Worm (Caenorhabditis elegans) whole organism, L4 larva: Measurements from ENCODE around the gene srxa-15.

Experiments
- F10B5.3 ChIP-seq: sonication (generic microtip); optimal IDR thresholded peaks from 2 replicates; lab custom pipeline; 2016; ENCODE audit warnings: mild to moderate bottlenecking, missing genetic modification characterization, missing compliant biosample characterization
- F49E8.2 ChIP-seq: sonication (generic microtip); optimal IDR thresholded peaks from 2 replicates; lab custom pipeline; 2016; ENCODE audit warnings: missing compliant biosample characterization, mild to moderate bottlenecking, missing genetic modification characterization, borderline replicate concordance
- Y5F2A.4 ChIP-seq: fragments of 200-800 bp; sonication (Bioruptor generic); optimal IDR thresholded peaks from 2 replicates; lab custom pipeline; 2018; ENCODE audit warnings: mild to moderate bottlenecking, missing genetic modification characterization, missing compliant biosample characterization
- aly-2 ChIP-seq: sonication (generic microtip); optimal IDR thresholded peaks from 2 replicates; lab custom pipeline; 2018; ENCODE audit warnings: missing biosample characterization, missing genetic modification characterization
- ama-1 ChIP-seq: fragments of 150-350 bp; optimal IDR thresholded peaks from 2 replicates; lab custom pipeline; 2014; ENCODE audit warnings: inconsistent platforms, mixed read lengths
- ceh-32 ChIP-seq: sonication (generic microtip); optimal IDR thresholded peaks from 2 replicates; lab custom pipeline; 2016; ENCODE audit warnings: mild to moderate bottlenecking, missing genetic modification characterization, missing compliant biosample characterization; ENCODE audit not compliant: poor library complexity
- ceh-62 ChIP-seq: sonication (generic microtip); optimal IDR thresholded peaks from 2 replicates; lab custom pipeline; 2017; ENCODE audit warnings: missing biosample characterization, missing genetic modification characterization
- ceh-82 ChIP-seq: sonication (generic microtip); optimal IDR thresholded peaks from 2 replicates; lab custom pipeline; 2017; ENCODE audit warnings: missing biosample characterization, missing genetic modification characterization
- cey-2 ChIP-seq: sonication (generic microtip); optimal IDR thresholded peaks from 3 replicates; lab custom pipeline; 2017; ENCODE audit warnings: missing genetic modification characterization, mild to moderate bottlenecking, missing compliant biosample characterization, antibody characterized with exemption, borderline replicate concordance; ENCODE audit not compliant: insufficient read depth
- daf-12 ChIP-seq: fragments of 150-350 bp; optimal IDR thresholded peaks from 2 replicates; lab custom pipeline; 2014; ENCODE audit warnings: missing biosample characterization, missing genetic modification reagents, missing genetic modification characterization
- daf-16 ChIP-seq, 3 experiments: sonication (generic microtip); optimal IDR thresholded peaks; 2 replicates each; lab custom pipeline; 2016 to 2017; ENCODE audit warnings: missing genetic modification characterization in 3 of 3, missing genetic modification reagents in 3 of 3, mild to moderate bottlenecking in 2 of 3, missing compliant biosample characterization in 2 of 3, missing biosample characterization in 1 of 3, moderate library complexity in 1 of 3
- egl-27 ChIP-seq: sonication (generic microtip); optimal IDR thresholded peaks from 3 replicates; lab custom pipeline; 2017; ENCODE audit warnings: missing biosample characterization, missing genetic modification reagents, missing genetic modification characterization
- egl-43 ChIP-seq: fragments of 200-800 bp; sonication (Bioruptor generic); IDR thresholded peaks from 2 replicates; pipeline ENCODE4 v1.3.6; 2022; ENCODE audit warnings: missing genetic modification reagents, missing genetic modification characterization, missing compliant biosample characterization
- fkh-10 ChIP-seq: fragments of 150-350 bp; optimal IDR thresholded peaks from 2 replicates; lab custom pipeline; 2014; ENCODE audit warnings: missing biosample characterization, missing genetic modification reagents, missing genetic modification characterization
- hlh-11 ChIP-seq: fragments of 200-800 bp; sonication (Bioruptor generic); optimal IDR thresholded peaks from 2 replicates; lab custom pipeline; 2018; ENCODE audit warnings: mild to moderate bottlenecking, missing genetic modification characterization, missing compliant biosample characterization
- hlh-30 ChIP-seq: sonication (generic microtip); optimal IDR thresholded peaks from 2 replicates; lab custom pipeline; 2017; ENCODE audit warnings: antibody characterized with exemption, mild to moderate bottlenecking, missing genetic modification characterization, missing compliant biosample characterization; ENCODE audit not compliant: insufficient read depth
- hmg-1.1 ChIP-seq: fragments of 200-800 bp; sonication (Bioruptor generic); IDR thresholded peaks from 2 replicates; pipeline ENCODE4 v1.3.6; 2022; ENCODE audit warnings: missing genetic modification reagents, missing genetic modification characterization, missing compliant biosample characterization
- jun-1 ChIP-seq: fragments of 150-350 bp; optimal IDR thresholded peaks from 2 replicates; lab custom pipeline; 2014; ENCODE audit warnings: missing biosample characterization, missing genetic modification reagents, missing genetic modification characterization
- lin-29 ChIP-seq: fragments of 200-800 bp; sonication (Bioruptor generic); IDR thresholded peaks from 2 replicates; pipeline ENCODE4 v1.3.6; 2022; ENCODE audit warnings: missing genetic modification reagents, missing genetic modification characterization, missing compliant biosample characterization
- lin-39 ChIP-seq: fragments of 150-350 bp; optimal IDR thresholded peaks from 2 replicates; lab custom pipeline; 2014; ENCODE audit warnings: missing biosample characterization, missing genetic modification reagents, missing genetic modification characterization
- mxl-2 ChIP-seq: fragments of 200-800 bp; sonication (Bioruptor generic); conservative IDR thresholded peaks from 2 replicates; pipeline ENCODE4 v1.3.6; 2022; ENCODE audit warnings: missing genetic modification reagents, missing genetic modification characterization, missing compliant biosample characterization
- mxl-3 ChIP-seq: fragments of 200-800 bp; sonication (Bioruptor generic); optimal IDR thresholded peaks from 2 replicates; lab custom pipeline; 2018; ENCODE audit warnings: mild to moderate bottlenecking, missing genetic modification characterization, missing compliant biosample characterization
- nhr-11 ChIP-seq: fragments of 150-350 bp; optimal IDR thresholded peaks from 2 replicates; lab custom pipeline; 2014; ENCODE audit warnings: missing biosample characterization, missing genetic modification characterization
- nhr-28 ChIP-seq: fragments of 150-350 bp; optimal IDR thresholded peaks from 2 replicates; lab custom pipeline; 2014; ENCODE audit warnings: missing biosample characterization, missing genetic modification characterization
- pqm-1 ChIP-seq: sonication (generic microtip); optimal IDR thresholded peaks from 2 replicates; lab custom pipeline; 2017; ENCODE audit warnings: missing biosample characterization, missing genetic modification characterization
- snpc-1.2 ChIP-seq: fragments of 200-800 bp; sonication (Bioruptor generic); IDR thresholded peaks from 2 replicates; pipeline ENCODE4 v1.3.6; 2022; ENCODE audit warnings: missing genetic modification reagents, missing genetic modification characterization, missing compliant biosample characterization
- spr-3 ChIP-seq: fragments of 200-800 bp; sonication (Bioruptor generic); optimal IDR thresholded peaks from 2 replicates; lab custom pipeline; 2018; ENCODE audit warnings: mild to moderate bottlenecking, missing genetic modification characterization, missing compliant biosample characterization
- unc-39 ChIP-seq: sonication (generic microtip); optimal IDR thresholded peaks from 2 replicates; lab custom pipeline; 2017; ENCODE audit warnings: missing biosample characterization, missing genetic modification characterization
- unc-62 ChIP-seq, 3 experiments: fragments of 150-350 bp in 1 of 3; sonication (generic microtip); optimal IDR thresholded peaks in 2 of 3; peaks in 1 of 3; 1 replicate in 1 of 3; 2 replicates in 2 of 3; lab custom pipeline; 2014 to 2017; ENCODE audit warnings: missing biosample characterization in 3 of 3, missing genetic modification characterization in 3 of 3, missing genetic modification reagents in 3 of 3, missing genotype in 1 of 3
- vab-7 ChIP-seq: fragments of 200-800 bp; sonication (Bioruptor generic); IDR thresholded peaks from 2 replicates; pipeline ENCODE4 v1.3.6; 2022; ENCODE audit warnings: missing genetic modification reagents, missing genetic modification characterization, missing compliant biosample characterization
- zag-1 ChIP-seq: fragments of 150-350 bp; optimal IDR thresholded peaks from 2 replicates; lab custom pipeline; 2014; ENCODE audit warnings: missing biosample characterization, missing genetic modification characterization
- ztf-7 ChIP-seq: fragments of 150-350 bp; optimal IDR thresholded peaks from 2 replicates; lab custom pipeline; 2014; ENCODE audit warnings: missing biosample characterization, missing genetic modification characterization

Gene srxa-15

DNA sequence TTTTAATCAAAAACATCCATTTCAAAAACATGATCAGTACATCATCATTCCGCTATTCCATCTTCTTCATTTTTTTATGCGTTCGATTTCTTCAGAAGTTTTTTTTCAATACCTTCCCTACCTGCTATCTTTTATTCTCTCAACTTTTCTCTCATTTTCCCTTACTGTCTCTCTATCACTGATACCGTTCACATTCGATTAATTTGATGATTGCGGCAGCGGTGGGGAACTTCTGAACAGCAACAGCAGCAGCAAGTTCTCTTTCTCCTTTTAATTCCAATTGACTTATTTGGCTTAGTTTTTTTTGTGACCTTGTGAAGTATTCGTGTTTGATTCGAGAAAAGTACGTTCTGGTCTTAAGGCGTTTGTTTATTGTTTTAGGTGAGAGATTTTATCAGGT is 6.9 kb downstream of the srxa-15 start:
- no peak for TF ChIP-seq aly-2 (tag; lab: Kevin White, UChicago)
- peak; percentile 68 for TF ChIP-seq nhr-28 (tag; lab: Kevin White, UChicago)
- peak; percentile 22; the same call in 1 of the 2 replicates for TF ChIP-seq hmg-1.1 (GFP tag; lab: Robert Waterston, UW)
- TF ChIP-seq cey-2 (tag; lab: Kevin White, UChicago) = peak; percentile 32
- TF ChIP-seq hlh-11 = peak; percentile 31
- peak; percentile 7 for TF ChIP-seq mxl-3
- no peak for TF ChIP-seq Y5F2A.4 (GFP tag; lab: Kevin White, UChicago)
- TF ChIP-seq hlh-30 (tag; lab: Kevin White, UChicago) = peak; percentile 19
- TF ChIP-seq, all 104 proteins: peak for 6

DNA sequence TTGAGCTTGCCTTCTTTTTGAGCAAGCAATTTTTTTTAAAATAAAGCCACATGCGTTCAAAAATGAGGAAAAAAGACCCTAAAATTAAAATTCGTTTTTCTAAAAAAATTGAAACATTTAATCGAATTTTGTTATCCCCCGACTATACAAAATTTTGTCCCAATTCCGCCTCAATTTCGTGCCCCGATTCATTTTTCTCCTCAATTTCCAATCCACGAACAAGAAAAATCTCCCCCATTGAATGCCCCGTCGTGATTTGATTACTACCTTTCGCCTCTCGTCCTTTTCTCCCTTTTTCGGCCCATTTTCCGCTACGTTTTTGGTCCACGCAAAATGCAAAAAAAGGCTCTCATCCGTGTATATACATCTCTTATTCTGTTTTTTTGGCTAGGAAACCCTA is 9.9 kb downstream of the srxa-15 start:
- TF ChIP-seq F10B5.3 = no peak
- peak; percentile 14 for TF ChIP-seq fkh-10 (GFP tag; lab: Kevin White, UChicago)
- no peak for TF ChIP-seq ztf-7 (tag; lab: Kevin White, UChicago)

DNA sequence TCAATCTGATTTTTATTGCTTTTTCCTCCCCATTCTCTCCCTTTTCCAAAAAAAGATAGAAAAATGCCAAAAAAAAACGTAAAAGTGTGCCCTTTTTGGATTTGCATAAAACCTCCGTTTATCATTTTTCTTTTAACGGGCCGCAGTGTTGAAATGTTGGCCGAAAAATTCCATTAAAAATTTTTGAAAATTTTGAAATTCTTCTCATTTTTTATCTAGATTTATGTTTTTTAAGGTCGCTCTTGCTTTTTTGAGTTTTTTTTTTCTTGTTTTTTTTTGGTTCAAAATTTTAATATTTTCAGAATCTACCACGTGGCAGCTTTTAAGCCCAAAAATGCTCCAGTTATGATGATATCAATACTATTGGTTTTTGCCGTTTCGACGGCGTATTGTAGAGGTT is 12.4 kb downstream of the srxa-15 start, which contains the start of gene mnr-1:
mnr-1 (plus strand) TSS at position 301 of the 400 bp plus-strand sequence.
- TF ChIP-seq zag-1 (tag; lab: Kevin White, UChicago) (no peak), ama-1 (lab: Kevin White, UChicago) (no peak)

DNA sequence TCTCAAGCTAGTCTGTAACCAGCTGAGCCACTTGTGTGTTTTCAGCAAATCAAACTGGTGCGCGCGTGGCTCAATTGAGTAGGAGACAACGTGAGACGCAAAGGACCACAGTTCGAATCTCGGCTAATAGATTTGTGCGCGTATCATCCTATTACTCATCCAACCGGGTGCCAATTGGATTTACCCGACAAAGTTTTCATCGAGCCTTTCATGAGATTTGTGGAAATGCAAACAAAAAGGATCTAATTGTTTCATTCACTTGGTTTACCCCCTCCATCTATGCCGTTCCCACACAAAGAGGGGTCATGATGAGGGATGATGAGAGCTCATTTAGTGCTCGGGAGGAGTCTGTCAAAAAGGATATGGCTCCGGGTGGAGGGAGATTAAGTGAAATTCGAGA is 13.2 kb downstream of the srxa-15 start:
- TF ChIP-seq ceh-32 (tag; lab: Kevin White, UChicago) = no peak
- TF ChIP-seq lin-29 (GFP tag; lab: Robert Waterston, UW) = no peak
- TF ChIP-seq ceh-62 (tag; lab: Kevin White, UChicago) = no peak
- no peak for TF ChIP-seq zag-1 (tag; lab: Kevin White, UChicago)
- no peak for TF ChIP-seq pqm-1 (tag; lab: Kevin White, UChicago)
- no peak for TF ChIP-seq snpc-1.2
- no peak for TF ChIP-seq unc-62 (GFP tag; optimal IDR thresholded peaks at IDR 0.05 in 1 of 2; lab: Kevin White, UChicago)
- no peak for TF ChIP-seq unc-62 (tag; optimal IDR thresholded peaks at IDR 0.05; lab: Kevin White, UChicago)
- TF ChIP-seq F49E8.2 = no peak
- no peak for TF ChIP-seq vab-7 (GFP tag; lab: Robert Waterston, UW)
- no peak for TF ChIP-seq spr-3 (GFP tag; lab: Kevin White, UChicago)
- no peak for TF ChIP-seq jun-1 (tag; lab: Kevin White, UChicago)
- TF ChIP-seq mxl-2 = no peak
- TF ChIP-seq egl-27 (tag; lab: Kevin White, UChicago) = no peak
- TF ChIP-seq unc-39 (tag; lab: Kevin White, UChicago) = no peak
- TF ChIP-seq ceh-82 (tag; lab: Kevin White, UChicago) = no peak
- no peak for TF ChIP-seq egl-43 (GFP tag; lab: Robert Waterston, UW)
- no peak for TF ChIP-seq daf-12 (tag; lab: Kevin White, UChicago)
- no peak for TF ChIP-seq nhr-11
- TF ChIP-seq hlh-11 = no peak
- no peak for TF ChIP-seq lin-39 (tag; lab: Kevin White, UChicago)
- TF ChIP-seq, all 104 proteins: peak for 0

DNA sequence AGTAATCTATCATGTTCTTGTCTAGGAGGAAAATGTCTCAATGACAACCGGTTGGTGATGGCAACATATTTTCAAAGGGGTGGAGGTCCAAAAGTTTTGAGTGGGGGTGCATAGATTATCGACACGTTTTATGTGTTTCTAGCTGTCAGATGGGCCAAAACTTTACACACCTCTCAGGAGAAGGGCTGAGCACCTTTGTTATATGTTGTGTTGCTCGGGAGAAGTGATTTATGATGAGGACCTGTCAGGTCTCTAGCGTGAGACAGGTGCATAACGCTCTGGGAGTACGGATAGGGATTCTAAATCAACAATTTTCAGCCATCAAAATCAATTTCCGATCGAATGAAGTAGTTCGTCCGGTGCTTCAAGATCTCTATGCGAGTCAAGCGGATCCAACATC is 14.6 kb downstream of the srxa-15 start:
- TF ChIP-seq daf-16 (GFP tag; optimal IDR thresholded peaks at IDR 0.05; lab: Kevin White, UChicago) (no peak), daf-16 (tag; optimal IDR thresholded peaks at IDR 0.05; lab: Kevin White, UChicago) (no peak), unc-62 (GFP tag; optimal IDR thresholded peaks at IDR 0.05 in 1 of 2; lab: Kevin White, UChicago) (peak in 1 of 2 experiments; percentile 35), unc-62 (tag; optimal IDR thresholded peaks at IDR 0.05; lab: Kevin White, UChicago) (no peak)
